Fruit fly (Drosophila melanogaster): Measurements from ENCODE around the gene SCaMC.

Gene SCaMC

DNA sequence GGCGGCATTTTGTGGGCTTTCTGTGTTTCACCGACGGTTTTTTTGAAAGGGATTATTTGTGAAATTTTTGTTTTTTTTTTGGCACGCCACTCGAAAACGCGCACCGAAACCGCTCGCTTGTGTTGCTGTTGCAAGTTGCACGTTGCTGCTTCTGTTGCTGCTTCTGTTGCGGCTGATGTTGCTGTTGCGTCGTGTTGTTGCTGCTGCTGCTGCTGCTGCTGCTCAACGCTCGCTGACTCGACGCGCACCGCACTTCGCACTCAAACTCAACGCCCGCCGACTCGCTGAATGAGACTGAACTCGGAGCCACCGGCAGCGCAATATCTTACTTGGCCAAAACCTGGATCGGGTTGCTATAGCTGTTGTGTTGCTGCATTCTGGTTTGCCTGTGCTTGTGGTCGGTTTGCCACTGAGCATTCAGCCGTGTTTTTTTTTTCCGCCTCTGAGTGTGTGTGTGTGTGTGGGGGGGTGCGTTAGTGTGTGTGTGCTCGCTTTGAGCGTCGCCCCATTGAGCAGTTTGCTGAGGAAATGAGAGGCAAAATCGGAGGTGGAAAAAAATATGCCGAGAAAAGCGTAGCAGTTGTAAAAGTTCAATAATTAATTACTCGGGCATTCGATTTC is 17.9 kb upstream of the SCaMC start, which contains the start of gene toe:
Gene toe, minus strand, starts transcription at position 277 of the 621 bp plus-strand sequence.
- TF ChIP-seq CG10348 (GFP tag; IDR thresholded peaks at IDR 0.05) (no peak), CG14655 (GFP tag; optimal IDR thresholded peaks at IDR 0.05) (no peak), Pif1B (GFP tag; optimal IDR thresholded peaks at IDR 0.05) (no peak), CG34367 (tag; optimal IDR thresholded peaks at IDR 0.05) (no peak), D1 (tag; optimal IDR thresholded peaks at IDR 0.05) (no peak), CG12605 (GFP tag; IDR thresholded peaks at IDR 0.05) (no peak), gl (tag; optimal IDR thresholded peaks at IDR 0.05) (no peak), CG4496 (GFP tag; IDR thresholded peaks at IDR 0.05) (no peak), CG13204 (GFP tag; optimal IDR thresholded peaks at IDR 0.05) (no peak), rn (GFP tag; IDR thresholded peaks at IDR 0.05) (no peak), EcR (GFP tag; optimal IDR thresholded peaks at IDR 0.05) (no peak), Pif1A (GFP tag; optimal IDR thresholded peaks at IDR 0.05) (no peak), Ets98B (GFP tag; IDR thresholded peaks at IDR 0.05) (no peak), CG9948 (tag; optimal IDR thresholded peaks at IDR 0.05) (no peak), CG8301 (tag; optimal IDR thresholded peaks at IDR 0.05) (no peak), Snoo (tag; optimal IDR thresholded peaks at IDR 0.05) (no peak), fd96Ca (GFP tag; IDR thresholded peaks at IDR 0.05) (no peak), CG8159 (tag; optimal IDR thresholded peaks at IDR 0.05) (no peak), CG32121 (GFP tag; IDR thresholded peaks at IDR 0.05) (no peak), CG17806 (tag; optimal IDR thresholded peaks at IDR 0.05) (no peak)

DNA sequence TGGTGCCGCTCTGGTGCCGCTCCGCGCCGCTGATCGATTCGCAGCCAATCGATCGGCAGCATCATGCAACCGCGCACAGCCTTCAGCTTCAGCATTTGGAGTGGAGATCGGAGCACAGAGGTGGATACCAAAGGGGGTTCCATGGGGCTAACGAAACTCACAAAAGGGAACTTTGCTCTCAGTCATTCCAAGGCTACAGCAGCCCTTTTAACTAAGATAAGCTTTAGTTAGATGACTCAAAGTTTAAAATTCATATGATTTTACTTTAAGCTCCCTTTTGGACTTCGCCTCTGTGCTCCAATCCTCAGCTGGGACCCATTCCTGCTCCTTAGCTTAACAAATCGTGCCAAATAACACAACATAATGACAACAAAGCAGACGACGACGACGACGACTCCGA is 5.8 kb upstream of the SCaMC start:
- TF ChIP-seq CG12605 (GFP tag; IDR thresholded peaks at IDR 0.05) (no peak), CG8159 (tag; optimal IDR thresholded peaks at IDR 0.05) (peak; percentile 43), CG17806 (tag; optimal IDR thresholded peaks at IDR 0.05) (peak; percentile 2)

DNA sequence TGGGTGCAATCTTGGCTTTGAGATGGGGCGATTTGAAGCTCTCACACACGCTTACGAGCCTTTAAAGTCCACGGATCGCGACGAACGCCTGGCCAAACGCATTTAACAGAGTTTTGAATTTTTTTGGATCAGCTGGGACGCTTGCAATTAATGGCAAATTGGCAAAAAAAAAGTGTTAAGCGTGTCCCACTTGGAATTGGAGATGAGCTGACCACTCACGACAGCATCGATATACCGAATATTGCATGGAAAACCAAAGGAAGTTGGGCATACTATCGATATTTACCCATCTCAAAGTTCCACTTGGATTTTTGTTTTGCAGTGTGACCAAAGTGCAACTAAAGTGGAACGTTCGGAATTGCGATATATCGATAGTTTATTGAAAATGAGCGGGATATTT is 2.7 kb upstream of the SCaMC start, which contains the start of gene ArfGAP1:
Gene ArfGAP1, minus strand, starts transcription at position 240 of the 400 bp plus-strand sequence.
- TF ChIP-seq CG10348 (GFP tag; IDR thresholded peaks at IDR 0.05): no peak
- TF ChIP-seq Ets98B (GFP tag; IDR thresholded peaks at IDR 0.05): peak; percentile 40
- no peak for TF ChIP-seq CG14655 (GFP tag; optimal IDR thresholded peaks at IDR 0.05)
- no peak for TF ChIP-seq CG8159 (tag; optimal IDR thresholded peaks at IDR 0.05)
- no peak for TF ChIP-seq Pif1B (GFP tag; optimal IDR thresholded peaks at IDR 0.05)
- no peak for TF ChIP-seq CG9948 (tag; optimal IDR thresholded peaks at IDR 0.05)
- TF ChIP-seq CG32121 (GFP tag; IDR thresholded peaks at IDR 0.05): 0 out of 2 replicates have a peak, but pooled peaks have one; percentile 11
- TF ChIP-seq CG4496 (GFP tag; IDR thresholded peaks at IDR 0.05): peak; percentile 33; the same call in 1 of the 3 replicates
- TF ChIP-seq fd96Ca (GFP tag; IDR thresholded peaks at IDR 0.05): 0 out of 3 replicates have a peak, but pooled peaks have one; percentile 19

DNA sequence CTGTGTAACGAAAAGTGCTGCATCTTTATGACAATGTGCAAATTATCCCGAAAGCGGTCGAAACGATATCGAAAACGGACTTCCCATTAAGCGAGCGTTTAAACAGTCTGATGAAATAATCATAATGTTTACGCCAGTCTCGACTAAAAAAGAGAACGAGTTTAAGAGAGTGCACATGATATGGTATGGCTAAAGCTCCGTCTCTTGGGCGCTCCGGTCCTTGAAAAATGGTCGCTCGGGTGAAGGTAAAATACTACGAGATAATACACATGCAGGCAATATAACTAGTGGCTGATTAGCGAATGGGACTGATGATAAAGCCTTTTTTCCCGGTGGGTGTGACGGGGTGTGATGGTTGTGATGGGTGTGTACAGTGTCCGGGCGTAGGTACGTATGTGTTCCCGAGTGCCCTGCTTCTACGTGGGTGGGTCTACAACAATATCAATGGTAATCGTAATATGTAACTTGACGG is 3.4 kb downstream of the SCaMC start:
- TF ChIP-seq EcR (GFP tag; optimal IDR thresholded peaks at IDR 0.05) (peak; percentile 78), CG14655 (GFP tag; optimal IDR thresholded peaks at IDR 0.05) (no peak), CG34367 (tag; optimal IDR thresholded peaks at IDR 0.05) (no peak), CG9948 (tag; optimal IDR thresholded peaks at IDR 0.05) (no peak), Pif1A (GFP tag; optimal IDR thresholded peaks at IDR 0.05) (no peak)

DNA sequence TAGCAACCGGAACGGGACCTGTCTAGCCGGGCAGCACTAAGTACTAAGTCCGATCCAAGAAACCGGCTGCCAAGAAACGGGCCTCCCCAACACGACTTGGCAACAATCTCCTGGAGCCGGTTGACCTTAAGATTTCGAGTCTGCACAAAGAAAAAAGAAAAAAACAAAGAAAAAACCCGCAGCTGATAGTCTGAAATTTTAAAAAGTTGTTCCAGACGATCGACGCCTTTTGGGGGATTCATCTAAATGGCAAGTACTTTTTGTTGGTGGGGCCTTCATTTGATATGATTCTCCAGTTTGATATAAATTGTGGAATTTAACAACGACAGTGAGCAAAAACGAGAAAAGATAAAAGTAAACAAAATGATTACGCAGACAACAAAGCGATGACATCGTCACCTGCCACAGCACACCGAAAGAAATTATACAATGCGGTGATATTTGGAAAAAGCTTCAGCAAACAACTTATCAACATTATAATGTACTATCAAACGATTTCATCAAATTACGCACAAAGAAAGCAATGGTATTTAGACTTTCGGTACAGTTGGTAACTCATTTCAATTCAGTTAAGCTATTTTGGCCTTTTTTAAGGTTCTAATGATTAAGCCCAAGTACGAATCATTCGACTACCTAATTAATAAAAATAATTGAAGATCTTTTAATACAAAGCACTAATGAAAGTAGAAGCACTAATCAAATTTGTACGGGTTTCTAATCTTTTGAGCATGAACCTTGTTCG is 4.0 kb downstream of the SCaMC start:
- no peak for TF ChIP-seq CG32121 (GFP tag; IDR thresholded peaks at IDR 0.05)
- TF ChIP-seq fd96Ca (GFP tag; IDR thresholded peaks at IDR 0.05): no peak
- peak; percentile 59 for TF ChIP-seq Pif1B (GFP tag; optimal IDR thresholded peaks at IDR 0.05)
- no peak for TF ChIP-seq CG12605 (GFP tag; IDR thresholded peaks at IDR 0.05)
- TF ChIP-seq CG9948 (tag; optimal IDR thresholded peaks at IDR 0.05): peak; percentile 49
- TF ChIP-seq CG34367 (tag; optimal IDR thresholded peaks at IDR 0.05): no peak
- peak; percentile 47 for TF ChIP-seq CG17806 (tag; optimal IDR thresholded peaks at IDR 0.05)
- peak; percentile 74 for TF ChIP-seq EcR (GFP tag; optimal IDR thresholded peaks at IDR 0.05)
- TF ChIP-seq CG4496 (GFP tag; IDR thresholded peaks at IDR 0.05): no peak
- no peak for TF ChIP-seq CG14655 (GFP tag; optimal IDR thresholded peaks at IDR 0.05)
- peak; percentile 75 for TF ChIP-seq CG8159 (tag; optimal IDR thresholded peaks at IDR 0.05)
- peak; percentile 77 for TF ChIP-seq Pif1A (GFP tag; optimal IDR thresholded peaks at IDR 0.05)
- peak; percentile 60 for TF ChIP-seq Snoo (tag; optimal IDR thresholded peaks at IDR 0.05)
- no peak for TF ChIP-seq Ets98B (GFP tag; IDR thresholded peaks at IDR 0.05)
- TF ChIP-seq gl (tag; optimal IDR thresholded peaks at IDR 0.05): no peak
- peak; percentile 64 for TF ChIP-seq CG15710 (tag; optimal IDR thresholded peaks at IDR 0.05)
- TF ChIP-seq rn (GFP tag; IDR thresholded peaks at IDR 0.05): no peak
- no peak for TF ChIP-seq CG10348 (GFP tag; IDR thresholded peaks at IDR 0.05)
- no peak for TF ChIP-seq D1 (tag; optimal IDR thresholded peaks at IDR 0.05)
- no peak for TF ChIP-seq CG13204 (GFP tag; optimal IDR thresholded peaks at IDR 0.05)
- peak; percentile 32 for TF ChIP-seq CG8301 (tag; optimal IDR thresholded peaks at IDR 0.05)
